Fruit fly (Drosophila melanogaster) whole organism, pupa: ENCODE results near the gene loj.

Source experiments
- CG10348 ChIP-seq: fragments of 200-800 bp; sonication (Bioruptor generic); IDR thresholded peaks from 2 replicates; pipeline ENCODE4 v1.3.6; 2022; ENCODE audit warnings: missing biosample characterization, missing genetic modification characterization
- CG12605 ChIP-seq: fragments of 200-800 bp; sonication (Bioruptor generic); IDR thresholded peaks from 2 replicates; pipeline ENCODE4 v1.3.6; 2022; ENCODE audit warnings: missing biosample characterization, missing genetic modification characterization
- CG13204 ChIP-seq: fragments of 200-800 bp; sonication (Bioruptor generic); optimal IDR thresholded peaks from 2 replicates; lab custom pipeline; 2018; ENCODE audit warnings: missing biosample characterization, mild to moderate bottlenecking, missing genetic modification characterization, moderate library complexity
- CG14655 ChIP-seq: fragments of 200-800 bp; sonication (Bioruptor generic); optimal IDR thresholded peaks from 3 replicates; lab custom pipeline; 2017; ENCODE audit warnings: mild to moderate bottlenecking, missing biosample characterization, missing genetic modification reagents, missing genetic modification characterization
- CG15710 ChIP-seq: fragments of 200-800 bp; sonication (Bioruptor generic); optimal IDR thresholded peaks from 2 replicates; lab custom pipeline; 2018; ENCODE audit warnings: missing biosample characterization, mild to moderate bottlenecking, missing genetic modification characterization, moderate library complexity
- CG17806 ChIP-seq: fragments of 200-800 bp; sonication (Bioruptor generic); optimal IDR thresholded peaks from 2 replicates; lab custom pipeline; 2018; ENCODE audit warnings: missing biosample characterization, mild to moderate bottlenecking, missing genetic modification characterization, moderate library complexity
- CG32121 ChIP-seq: fragments of 200-800 bp; sonication (Bioruptor generic); IDR thresholded peaks from 2 replicates; pipeline ENCODE4 v1.3.6; 2022; ENCODE audit warnings: missing biosample characterization, missing genetic modification characterization
- CG34367 ChIP-seq: fragments of 200-800 bp; sonication (Bioruptor generic); optimal IDR thresholded peaks from 2 replicates; lab custom pipeline; 2018; ENCODE audit warnings: missing biosample characterization, mild to moderate bottlenecking, missing genetic modification characterization
- CG4496 ChIP-seq: fragments of 200-800 bp; sonication (Bioruptor generic); IDR thresholded peaks from 3 replicates; pipeline ENCODE4 v1.3.6; 2022; ENCODE audit warnings: missing biosample characterization, missing genetic modification characterization
- CG8159 ChIP-seq: fragments of 200-800 bp; sonication (Bioruptor generic); optimal IDR thresholded peaks from 3 replicates; lab custom pipeline; 2018; ENCODE audit warnings: missing biosample characterization, mild to moderate bottlenecking, missing genetic modification characterization, moderate library complexity
- CG8301 ChIP-seq: fragments of 200-800 bp; sonication (Bioruptor generic); optimal IDR thresholded peaks from 2 replicates; lab custom pipeline; 2018; ENCODE audit warnings: missing biosample characterization, mild to moderate bottlenecking, missing genetic modification characterization
- CG9948 ChIP-seq: fragments of 200-800 bp; sonication (Bioruptor generic); optimal IDR thresholded peaks from 2 replicates; lab custom pipeline; 2018; ENCODE audit warnings: missing biosample characterization, mild to moderate bottlenecking, missing genetic modification characterization, moderate library complexity
- D1 ChIP-seq: fragments of 200-800 bp; sonication (Bioruptor generic); optimal IDR thresholded peaks from 2 replicates; lab custom pipeline; 2018; ENCODE audit warnings: missing biosample characterization, mild to moderate bottlenecking, missing genetic modification characterization, moderate library complexity
- EcR ChIP-seq: fragments of 200-800 bp; sonication (Bioruptor generic); optimal IDR thresholded peaks from 3 replicates; lab custom pipeline; 2019; ENCODE audit warnings: missing biosample characterization, missing genetic modification characterization, mild to moderate bottlenecking, moderate library complexity, missing genetic modification reagents
- Ets98B ChIP-seq: fragments of 200-800 bp; sonication (Bioruptor generic); IDR thresholded peaks from 2 replicates; pipeline ENCODE4 v1.3.6; 2022; ENCODE audit warnings: missing biosample characterization, missing genetic modification characterization
- Pif1A ChIP-seq: fragments of 200-800 bp; sonication (Bioruptor generic); optimal IDR thresholded peaks from 3 replicates; lab custom pipeline; 2016; ENCODE audit warnings: missing biosample characterization, missing genetic modification characterization
- Pif1B ChIP-seq: fragments of 200-800 bp; sonication (Bioruptor generic); optimal IDR thresholded peaks from 3 replicates; lab custom pipeline; 2016; ENCODE audit warnings: missing biosample characterization, missing genetic modification characterization
- Snoo ChIP-seq: fragments of 200-800 bp; sonication (Bioruptor generic); optimal IDR thresholded peaks from 3 replicates; lab custom pipeline; 2017; ENCODE audit warnings: missing biosample characterization, mild to moderate bottlenecking, missing genetic modification characterization, inconsistent platforms
- fd96Ca ChIP-seq: fragments of 200-800 bp; sonication (Bioruptor generic); IDR thresholded peaks from 3 replicates; pipeline ENCODE4 v1.3.6; 2022; ENCODE audit warnings: missing biosample characterization, missing genetic modification characterization
- gl ChIP-seq: fragments of 200-800 bp; sonication (Bioruptor generic); optimal IDR thresholded peaks from 2 replicates; lab custom pipeline; 2018; ENCODE audit warnings: missing biosample characterization, mild to moderate bottlenecking, missing genetic modification characterization
- rn ChIP-seq: fragments of 200-800 bp; sonication (Bioruptor generic); IDR thresholded peaks from 2 replicates; pipeline ENCODE4 v1.3.6; 2022; ENCODE audit warnings: missing biosample characterization, missing genetic modification characterization

The loj gene

DNA sequence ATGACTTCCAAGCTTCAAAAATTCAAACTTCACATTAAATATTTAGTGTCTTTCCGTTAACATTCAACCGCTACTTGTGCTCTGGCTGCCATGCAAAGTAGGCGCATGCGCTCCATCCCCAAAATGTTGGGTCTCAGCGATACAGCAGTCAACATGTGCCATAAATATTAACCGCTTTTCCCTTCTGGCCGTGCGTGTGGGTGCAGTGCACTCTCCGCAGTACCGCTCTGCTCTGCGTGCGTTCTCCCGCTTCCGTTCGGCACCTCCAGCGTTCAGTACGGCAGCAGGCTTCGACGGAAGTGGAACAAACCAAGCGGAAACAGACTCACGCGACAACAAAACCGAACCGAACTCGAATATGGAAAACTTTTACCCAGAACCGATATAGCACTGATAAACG is 18.4 kb upstream of the loj start, which contains the start of gene ssp6:
Gene ssp6 (plus strand): TSS at position 294 of the 400 bp plus-strand sequence.
- TF ChIP-seq CG32121 (GFP tag; lab: Robert Waterston, UW) (no peak), CG13204 (GFP tag; lab: Kevin White, UChicago) (peak; percentile 72), fd96Ca (no peak), CG17806 (no peak), Pif1A (GFP tag; lab: Kevin White, UChicago) (no peak), Ets98B (GFP tag; lab: Robert Waterston, UW) (no peak), CG8159 (tag; lab: Kevin White, UChicago) (no peak), CG10348 (GFP tag; lab: Robert Waterston, UW) (no peak)

DNA sequence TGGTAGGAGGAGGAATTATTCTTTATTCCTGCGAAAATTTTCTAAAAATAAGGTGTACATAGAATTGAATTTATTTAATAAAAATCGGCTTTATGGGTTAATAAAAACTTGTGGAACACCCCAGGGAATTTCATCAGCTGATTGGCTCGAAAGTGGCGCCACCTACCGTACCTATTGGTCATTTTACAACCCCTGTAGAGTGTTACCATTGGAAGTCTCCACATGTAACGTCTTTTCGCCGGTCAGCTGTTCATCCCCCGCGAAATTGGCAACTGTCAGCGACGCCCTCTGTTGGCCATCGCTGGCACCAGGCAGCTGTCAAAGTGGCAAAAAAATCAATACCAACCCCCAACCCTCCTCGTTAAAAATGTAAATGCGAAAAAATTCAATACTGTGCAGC is 12.2 kb upstream of the loj start, which contains the start of gene CG13293:
Gene CG13293 (plus strand): TSS at position 323 of the 400 bp plus-strand sequence.
- TF ChIP-seq CG14655 (no peak), EcR (GFP tag; lab: Kevin White, UChicago) (no peak), Pif1B (GFP tag; lab: Kevin White, UChicago) (no peak), CG34367 (tag; lab: Kevin White, UChicago) (no peak), Snoo (no peak), CG32121 (GFP tag; lab: Robert Waterston, UW) (no peak), CG17806 (no peak), CG8301 (tag; lab: Kevin White, UChicago) (no peak), CG8159 (tag; lab: Kevin White, UChicago) (no peak), rn (GFP tag; lab: Robert Waterston, UW) (no peak)

DNA sequence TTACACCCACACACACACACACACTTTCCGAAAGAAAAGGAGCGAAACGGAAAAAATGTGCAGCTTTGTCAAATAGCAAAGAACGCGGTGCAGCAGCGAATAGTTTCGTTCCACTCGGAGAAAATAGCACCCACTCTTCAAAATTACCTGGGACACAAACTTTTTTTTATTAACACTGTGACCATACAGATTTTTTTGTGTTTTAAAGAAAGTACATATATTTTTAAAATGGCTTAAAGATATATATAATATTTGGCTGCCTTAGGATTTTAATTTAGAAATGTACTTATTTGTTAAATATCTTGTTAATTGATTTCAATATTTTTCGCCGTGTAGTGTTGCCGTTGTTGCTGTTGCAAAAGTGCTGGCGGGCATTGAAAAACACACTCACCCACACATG is 10.3 kb upstream of the loj start:
- no peak for TF ChIP-seq Ets98B (GFP tag; lab: Robert Waterston, UW)
- TF ChIP-seq Pif1B (GFP tag; lab: Kevin White, UChicago), result peak; percentile 10
- peak; percentile 49 for TF ChIP-seq CG8159 (tag; lab: Kevin White, UChicago)
- no peak for TF ChIP-seq Snoo
- TF ChIP-seq CG15710 (tag; lab: Kevin White, UChicago), result peak; percentile 39
- peak; percentile 64 for TF ChIP-seq CG8301 (tag; lab: Kevin White, UChicago)
- TF ChIP-seq CG12605 (GFP tag; lab: Robert Waterston, UW), result peak; percentile 53
- TF ChIP-seq CG17806, result peak; percentile 28
- peak; percentile 15 for TF ChIP-seq CG34367 (tag; lab: Kevin White, UChicago)
- peak; percentile 6 for TF ChIP-seq Pif1A (GFP tag; lab: Kevin White, UChicago)
- TF ChIP-seq CG9948 (tag; lab: Kevin White, UChicago), result peak; percentile 62
- TF ChIP-seq CG4496 (GFP tag; lab: Robert Waterston, UW), result no peak; the same call in 2 of the 3 replicates
- TF ChIP-seq CG14655, result peak; percentile 67
- no peak for TF ChIP-seq EcR (GFP tag; lab: Kevin White, UChicago)
- no peak for TF ChIP-seq CG10348 (GFP tag; lab: Robert Waterston, UW)
- no peak for TF ChIP-seq fd96Ca
- TF ChIP-seq D1 (tag; lab: Kevin White, UChicago), result no peak
- no peak for TF ChIP-seq CG13204 (GFP tag; lab: Kevin White, UChicago)
- TF ChIP-seq gl (tag; lab: Kevin White, UChicago), result no peak
- no peak for TF ChIP-seq rn (GFP tag; lab: Robert Waterston, UW)
- TF ChIP-seq CG32121 (GFP tag; lab: Robert Waterston, UW), result peak; percentile 48; the same call in 1 of the 2 replicates

DNA sequence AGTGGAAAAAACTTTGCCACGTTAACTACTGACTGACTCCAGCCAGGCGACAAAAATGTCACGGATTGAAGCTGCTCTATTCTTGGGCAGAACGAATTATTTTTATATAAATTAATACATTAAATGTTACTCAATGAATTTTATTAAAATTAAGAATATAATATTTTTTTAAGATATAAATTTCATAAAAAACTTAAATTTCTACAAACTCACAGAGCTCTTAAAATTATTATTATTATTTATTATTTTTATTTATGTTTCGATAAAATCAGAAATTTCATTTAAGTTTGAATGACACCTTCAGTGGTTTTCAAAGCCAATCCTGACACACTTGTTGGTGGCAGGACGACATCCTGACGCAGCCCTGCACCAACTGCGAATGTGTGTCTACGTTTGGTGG is 9.6 kb upstream of the loj start:
- TF ChIP-seq CG15710 (tag; lab: Kevin White, UChicago) (peak; percentile 70), CG4496 (GFP tag; lab: Robert Waterston, UW) (no peak), CG8159 (tag; lab: Kevin White, UChicago) (peak; percentile 67), CG34367 (tag; lab: Kevin White, UChicago) (peak; percentile 61), EcR (GFP tag; lab: Kevin White, UChicago) (no peak), Pif1A (GFP tag; lab: Kevin White, UChicago) (peak; percentile 57), CG9948 (tag; lab: Kevin White, UChicago) (peak; percentile 55), fd96Ca (no peak), Ets98B (GFP tag; lab: Robert Waterston, UW) (no peak), CG17806 (peak; percentile 31), CG10348 (GFP tag; lab: Robert Waterston, UW) (no peak), D1 (tag; lab: Kevin White, UChicago) (peak; percentile 34), CG32121 (GFP tag; lab: Robert Waterston, UW) (no peak), CG8301 (tag; lab: Kevin White, UChicago) (no peak), Pif1B (GFP tag; lab: Kevin White, UChicago) (peak; percentile 74), rn (GFP tag; lab: Robert Waterston, UW) (no peak), gl (tag; lab: Kevin White, UChicago) (no peak), Snoo (no peak), CG12605 (GFP tag; lab: Robert Waterston, UW) (no peak), CG14655 (peak; percentile 40), CG13204 (GFP tag; lab: Kevin White, UChicago) (peak; percentile 14)
- TF ChIP-seq, all 21 proteins: peak for 10

DNA sequence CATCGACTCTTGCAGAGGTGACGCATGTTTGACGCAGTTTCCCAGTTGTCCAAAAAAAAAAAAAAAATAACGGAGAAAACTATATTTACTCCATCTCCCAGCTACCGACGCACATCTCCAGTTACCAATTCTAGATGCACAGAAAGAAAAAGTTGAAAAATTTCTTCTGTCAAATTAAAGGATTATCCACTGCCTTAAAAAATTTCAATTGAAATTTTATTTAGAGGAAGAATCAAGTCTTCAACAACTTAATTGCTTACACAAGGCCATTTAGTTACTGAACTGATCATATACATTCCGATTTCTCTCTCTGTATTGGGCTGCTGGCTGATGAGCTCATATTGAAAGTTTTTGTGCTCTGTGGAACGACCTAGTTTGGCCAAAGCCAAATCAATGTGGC is 8.8 kb upstream of the loj start:
- TF ChIP-seq CG12605 (GFP tag; lab: Robert Waterston, UW) (0 out of 2 replicates have a peak, but pooled peaks have one; percentile 24), EcR (GFP tag; lab: Kevin White, UChicago) (no peak), Ets98B (GFP tag; lab: Robert Waterston, UW) (0 out of 2 replicates have a peak, but pooled peaks have one; percentile 8), CG15710 (tag; lab: Kevin White, UChicago) (no peak), CG4496 (GFP tag; lab: Robert Waterston, UW) (peak; percentile 44; the same call in 1 of the 3 replicates), rn (GFP tag; lab: Robert Waterston, UW) (no peak), gl (tag; lab: Kevin White, UChicago) (no peak), CG34367 (tag; lab: Kevin White, UChicago) (no peak), Pif1B (GFP tag; lab: Kevin White, UChicago) (no peak), CG10348 (GFP tag; lab: Robert Waterston, UW) (0 out of 2 replicates have a peak, but pooled peaks have one; percentile 26)
